Worm (Caenorhabditis elegans) whole organism, mixed stage, embryonic: ENCODE data around the gene hda-10.

Source experiments
- M03D4.4 ChIP-seq: sonication (generic microtip); optimal IDR thresholded peaks from 2 replicates; lab custom pipeline; 2017; ENCODE audit warnings: mild to moderate bottlenecking, missing genetic modification characterization, missing compliant biosample characterization
- bed-3 ChIP-seq: fragments of 200-800 bp; sonication (Bioruptor generic); optimal IDR thresholded peaks from 3 replicates; lab custom pipeline; 2018; ENCODE audit warnings: mild to moderate bottlenecking, missing genetic modification characterization, moderate library complexity, missing compliant biosample characterization
- blmp-1 ChIP-seq: fragments of 150-350 bp; optimal IDR thresholded peaks from 2 replicates; lab custom pipeline; 2014; ENCODE audit warnings: missing biosample characterization, missing genetic modification characterization
- ceh-39 ChIP-seq: fragments of 150-350 bp; optimal IDR thresholded peaks from 2 replicates; lab custom pipeline; 2014; ENCODE audit warnings: missing biosample characterization, missing genetic modification characterization
- ceh-43 ChIP-seq: fragments of 200-800 bp; sonication (Bioruptor generic); optimal IDR thresholded peaks from 2 replicates; lab custom pipeline; 2018; ENCODE audit warnings: mild to moderate bottlenecking, missing genetic modification characterization, moderate library complexity, missing compliant biosample characterization
- ceh-83 ChIP-seq: fragments of 200-800 bp; sonication (Bioruptor generic); optimal IDR thresholded peaks from 2 replicates; lab custom pipeline; 2018; ENCODE audit warnings: mild to moderate bottlenecking, missing genetic modification characterization, missing compliant biosample characterization
- ces-1 ChIP-seq: fragments of 150-350 bp; optimal IDR thresholded peaks from 2 replicates; lab custom pipeline; 2014; ENCODE audit warnings: missing biosample characterization, missing genetic modification reagents, missing genetic modification characterization
- cnd-1 ChIP-seq: fragments of 200-800 bp; sonication (Bioruptor generic); optimal IDR thresholded peaks from 2 replicates; lab custom pipeline; 2018; ENCODE audit warnings: mild to moderate bottlenecking, missing genetic modification characterization, missing compliant biosample characterization
- drap-1 ChIP-seq: fragments of 200-800 bp; sonication (Bioruptor generic); optimal IDR thresholded peaks from 3 replicates; lab custom pipeline; 2018; ENCODE audit warnings: mild to moderate bottlenecking, missing genetic modification characterization, missing compliant biosample characterization
- elt-1 ChIP-seq: sonication (generic microtip); optimal IDR thresholded peaks from 2 replicates; lab custom pipeline; 2017; ENCODE audit warnings: missing genetic modification characterization, mild to moderate bottlenecking, missing compliant biosample characterization, antibody characterized with exemption, moderate library complexity, borderline replicate concordance; ENCODE audit not compliant: insufficient read depth
- elt-3 ChIP-seq: fragments of 150-350 bp; optimal IDR thresholded peaks from 2 replicates; lab custom pipeline; 2014; ENCODE audit warnings: missing biosample characterization, missing genetic modification characterization
- flh-1 ChIP-seq: fragments of 200-800 bp; sonication (Bioruptor generic); optimal IDR thresholded peaks from 2 replicates; lab custom pipeline; 2018; ENCODE audit warnings: mild to moderate bottlenecking, missing genetic modification characterization, moderate library complexity, missing compliant biosample characterization
- ham-2 ChIP-seq: fragments of 200-800 bp; sonication (Bioruptor generic); optimal IDR thresholded peaks from 2 replicates; lab custom pipeline; 2018; ENCODE audit warnings: mild to moderate bottlenecking, missing genetic modification characterization, missing compliant biosample characterization
- hlh-1 ChIP-seq: fragments of 150-350 bp; optimal IDR thresholded peaks from 2 replicates; lab custom pipeline; 2014; ENCODE audit warnings: missing biosample characterization, missing genetic modification reagents, missing genetic modification characterization
- lin-13 ChIP-seq: fragments of 150-350 bp; optimal IDR thresholded peaks from 2 replicates; lab custom pipeline; 2014; ENCODE audit warnings: missing biosample characterization, missing genetic modification characterization
- lin-32 ChIP-seq: fragments of 200-800 bp; sonication (Bioruptor generic); optimal IDR thresholded peaks from 2 replicates; lab custom pipeline; 2018; ENCODE audit warnings: mild to moderate bottlenecking, missing genetic modification characterization, missing compliant biosample characterization
- lsy-2 ChIP-seq: fragments of 150-350 bp; optimal IDR thresholded peaks from 2 replicates; lab custom pipeline; 2014; ENCODE audit warnings: missing biosample characterization, missing genetic modification characterization
- mab-5 ChIP-seq: fragments of 150-350 bp; optimal IDR thresholded peaks from 2 replicates; lab custom pipeline; 2014; ENCODE audit warnings: missing biosample characterization, missing genetic modification characterization
- mep-1 ChIP-seq: fragments of 150-350 bp; optimal IDR thresholded peaks from 2 replicates; lab custom pipeline; 2017; ENCODE audit warnings: missing biosample characterization, missing genetic modification reagents, missing genetic modification characterization, inconsistent platforms
- mls-2 ChIP-seq: sonication (generic microtip); optimal IDR thresholded peaks from 2 replicates; lab custom pipeline; 2016; ENCODE audit warnings: mild to moderate bottlenecking, missing genetic modification characterization, moderate library complexity, missing compliant biosample characterization
- nhr-12 ChIP-seq: fragments of 150-350 bp; optimal IDR thresholded peaks from 2 replicates; lab custom pipeline; 2014; ENCODE audit warnings: missing biosample characterization, missing genetic modification characterization
- nhr-2 ChIP-seq: fragments of 150-350 bp; optimal IDR thresholded peaks from 2 replicates; lab custom pipeline; 2014; ENCODE audit warnings: missing biosample characterization, missing genetic modification characterization
- nhr-237 ChIP-seq: fragments of 150-350 bp; optimal IDR thresholded peaks from 2 replicates; lab custom pipeline; 2014; ENCODE audit warnings: missing biosample characterization, missing genetic modification characterization
- nhr-28 ChIP-seq: fragments of 150-350 bp; optimal IDR thresholded peaks from 2 replicates; lab custom pipeline; 2014; ENCODE audit warnings: missing biosample characterization, missing genetic modification characterization
- nhr-76 ChIP-seq: sonication (generic microtip); optimal IDR thresholded peaks from 2 replicates; lab custom pipeline; 2017; ENCODE audit warnings: missing biosample characterization, missing genetic modification characterization
- pha-4 ChIP-seq: fragments of 150-350 bp; optimal IDR thresholded peaks from 2 replicates; lab custom pipeline; 2018; ENCODE audit warnings: missing biosample characterization, missing genetic modification reagents, missing genetic modification characterization
- sem-2 ChIP-seq: fragments of 200-800 bp; sonication (Bioruptor generic); optimal IDR thresholded peaks from 2 replicates; lab custom pipeline; 2018; ENCODE audit warnings: mild to moderate bottlenecking, missing genetic modification characterization, missing compliant biosample characterization
- snpc-4 ChIP-seq: fragments of 150-350 bp; optimal IDR thresholded peaks from 2 replicates; lab custom pipeline; 2014; ENCODE audit warnings: missing biosample characterization, missing genetic modification characterization
- sptf-1 ChIP-seq: sonication (generic microtip); optimal IDR thresholded peaks from 2 replicates; lab custom pipeline; 2017; ENCODE audit warnings: mild to moderate bottlenecking, missing genetic modification characterization, moderate library complexity, missing compliant biosample characterization
- tbx-8 ChIP-seq: fragments of 200-800 bp; sonication (Bioruptor generic); optimal IDR thresholded peaks from 2 replicates; lab custom pipeline; 2018; ENCODE audit warnings: mild to moderate bottlenecking, missing genetic modification characterization, moderate library complexity, missing compliant biosample characterization
- unc-120 ChIP-seq: sonication (generic microtip); optimal IDR thresholded peaks from 2 replicates; lab custom pipeline; 2017; ENCODE audit warnings: missing genetic modification characterization, missing compliant biosample characterization; ENCODE audit not compliant: poor library complexity, severe bottlenecking
- unc-39 ChIP-seq: fragments of 150-350 bp; optimal IDR thresholded peaks from 2 replicates; lab custom pipeline; 2014; ENCODE audit warnings: missing biosample characterization, missing genetic modification characterization
- unc-62 ChIP-seq: fragments of 150-350 bp; optimal IDR thresholded peaks from 2 replicates; lab custom pipeline; 2014; ENCODE audit warnings: missing biosample characterization, missing genetic modification reagents, missing genetic modification characterization
- zip-8 ChIP-seq: fragments of 150-350 bp; optimal IDR thresholded peaks from 2 replicates; lab custom pipeline; 2014; ENCODE audit warnings: missing biosample characterization, missing genetic modification characterization
- ztf-11 ChIP-seq: fragments of 150-350 bp; optimal IDR thresholded peaks from 2 replicates; lab custom pipeline; 2014; ENCODE audit warnings: missing biosample characterization, missing genetic modification characterization

hda-10 gene

DNA sequence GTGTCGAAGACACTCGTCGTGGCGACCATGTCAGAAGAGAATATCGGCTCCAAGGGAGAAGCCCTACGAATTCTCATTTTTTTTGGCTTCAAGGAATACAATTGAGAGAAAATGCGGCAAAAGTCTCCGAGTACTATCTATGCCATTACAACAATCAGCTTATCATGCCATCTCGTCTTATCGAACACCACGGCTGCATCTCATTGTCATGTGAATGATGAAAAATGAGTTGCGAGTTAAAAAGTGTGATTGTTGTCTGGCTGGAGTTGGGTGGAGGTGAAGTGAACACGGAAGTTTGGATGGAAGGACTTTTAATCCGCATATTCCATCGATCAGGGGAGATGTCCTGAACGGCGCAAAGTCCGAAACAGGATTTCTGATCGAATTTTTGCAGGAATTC is 21.6 kb upstream of the hda-10 start:
- TF ChIP-seq nhr-237 (tag; lab: Kevin White, UChicago) (no peak), mep-1 (tag; lab: Kevin White, UChicago) (no peak), pha-4 (no peak), hlh-1 (tag; lab: Kevin White, UChicago) (no peak), mls-2 (tag; lab: Kevin White, UChicago) (no peak), unc-62 (GFP tag; lab: Kevin White, UChicago) (no peak), nhr-76 (no peak), mab-5 (tag; lab: Kevin White, UChicago) (no peak), nhr-28 (no peak), nhr-12 (tag; lab: Kevin White, UChicago) (no peak), lsy-2 (no peak), sptf-1 (tag; lab: Kevin White, UChicago) (no peak), elt-1 (tag; lab: Kevin White, UChicago) (no peak), lin-32 (no peak), elt-3 (tag; lab: Kevin White, UChicago) (no peak), ceh-83 (GFP tag; lab: Kevin White, UChicago) (no peak), ztf-11 (tag; lab: Kevin White, UChicago) (no peak), M03D4.4 (tag; lab: Kevin White, UChicago) (no peak), zip-8 (tag; lab: Kevin White, UChicago) (no peak), ceh-39 (no peak)

DNA sequence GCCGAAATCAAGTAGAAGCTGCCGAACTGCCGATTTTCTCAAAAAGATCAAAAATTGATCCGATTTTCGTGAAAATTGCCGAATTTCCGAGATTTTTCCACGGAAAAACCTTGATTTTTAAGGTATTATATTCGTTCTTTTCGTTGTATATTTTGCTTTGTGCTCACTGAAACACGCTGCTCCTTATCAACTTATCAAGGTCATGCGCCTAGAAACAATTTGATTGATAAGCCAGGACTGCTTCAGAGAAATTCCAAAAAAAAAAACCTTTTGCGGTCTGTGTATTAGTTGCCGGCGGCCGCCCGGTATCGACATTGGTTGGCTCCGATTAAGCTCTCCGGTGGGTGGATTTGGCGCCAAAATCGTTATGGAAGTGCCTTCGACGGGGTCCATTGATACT is 20.1 kb upstream of the hda-10 start:
- no peak for TF ChIP-seq drap-1 (GFP tag; lab: Kevin White, UChicago)
- TF ChIP-seq hlh-1 (tag; lab: Kevin White, UChicago): no peak
- TF ChIP-seq elt-3 (tag; lab: Kevin White, UChicago): no peak
- no peak for TF ChIP-seq unc-120 (tag; lab: Kevin White, UChicago)
- TF ChIP-seq ham-2: no peak
- TF ChIP-seq M03D4.4 (tag; lab: Kevin White, UChicago): no peak
- TF ChIP-seq pha-4: no peak
- TF ChIP-seq unc-39 (tag; lab: Kevin White, UChicago): no peak
- TF ChIP-seq blmp-1: no peak
- no peak for TF ChIP-seq ces-1 (GFP tag; lab: Kevin White, UChicago)

DNA sequence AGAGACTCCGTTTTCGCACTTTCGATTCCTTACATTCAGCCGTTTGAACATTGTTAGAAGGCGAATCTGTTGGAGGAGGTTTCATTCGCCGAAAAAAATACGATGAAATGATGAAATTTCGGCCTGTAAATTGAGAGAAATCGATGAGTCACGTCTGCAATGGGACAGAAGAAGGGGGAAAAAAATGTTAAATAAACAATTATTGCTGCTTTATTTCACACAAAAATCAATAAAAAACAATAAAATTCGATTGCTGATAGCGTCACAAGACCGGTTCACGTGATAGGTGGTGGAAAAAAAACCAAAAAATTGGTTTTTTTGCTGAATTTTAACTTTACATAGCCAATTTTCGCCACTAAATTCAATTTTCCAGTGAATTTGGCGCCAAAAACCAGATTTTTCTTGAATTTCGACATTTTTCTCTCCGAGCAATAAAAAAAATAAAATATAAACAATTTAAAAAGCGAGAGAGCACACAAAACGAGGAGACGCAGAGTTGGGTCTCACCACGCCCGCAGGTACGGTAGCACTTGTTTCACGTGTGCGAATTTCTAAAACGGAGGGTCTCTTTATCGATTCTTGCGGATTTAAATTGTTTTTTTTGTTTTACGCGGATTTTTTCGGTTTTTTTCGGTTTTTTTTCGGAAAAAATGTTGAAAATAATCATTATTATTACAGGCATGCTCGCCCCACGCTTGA is 10.2 kb upstream of the hda-10 start, which contains the start of the genes cup-14 and ndub-8:
Gene cup-14 (minus strand): TSS at position 51 of the 699 bp plus-strand sequence.
Gene ndub-8 (plus strand): TSS at position 679 of the 699 bp plus-strand sequence.
- TF ChIP-seq drap-1 (GFP tag; lab: Kevin White, UChicago): no peak
- no peak for TF ChIP-seq blmp-1
- peak; percentile 84 for TF ChIP-seq nhr-237 (tag; lab: Kevin White, UChicago)
- TF ChIP-seq lin-13: peak; percentile 72
- no peak for TF ChIP-seq flh-1 (GFP tag; lab: Kevin White, UChicago)
- peak; percentile 23 for TF ChIP-seq nhr-2 (tag; lab: Kevin White, UChicago)
- TF ChIP-seq ceh-43: no peak
- no peak for TF ChIP-seq bed-3 (GFP tag; lab: Kevin White, UChicago)
- TF ChIP-seq unc-39 (tag; lab: Kevin White, UChicago): no peak
- no peak for TF ChIP-seq nhr-76
- peak; percentile 4 for TF ChIP-seq ztf-11 (tag; lab: Kevin White, UChicago)
- TF ChIP-seq sptf-1 (tag; lab: Kevin White, UChicago): peak; percentile 19
- no peak for TF ChIP-seq nhr-28
- TF ChIP-seq tbx-8 (GFP tag; lab: Kevin White, UChicago): no peak
- TF ChIP-seq unc-120 (tag; lab: Kevin White, UChicago): peak; percentile 55
- TF ChIP-seq mls-2 (tag; lab: Kevin White, UChicago): peak; percentile 75
- TF ChIP-seq mep-1 (tag; lab: Kevin White, UChicago): peak; percentile 90
- TF ChIP-seq snpc-4: no peak
- TF ChIP-seq M03D4.4 (tag; lab: Kevin White, UChicago): no peak
- TF ChIP-seq pha-4: peak; percentile 94
- TF ChIP-seq mab-5 (tag; lab: Kevin White, UChicago): peak; percentile 82
- TF ChIP-seq nhr-12 (tag; lab: Kevin White, UChicago): no peak
- no peak for TF ChIP-seq elt-1 (tag; lab: Kevin White, UChicago)
- TF ChIP-seq zip-8 (tag; lab: Kevin White, UChicago): no peak
- no peak for TF ChIP-seq ceh-83 (GFP tag; lab: Kevin White, UChicago)
- peak; percentile 12 for TF ChIP-seq hlh-1 (tag; lab: Kevin White, UChicago)
- TF ChIP-seq cnd-1 (tag; lab: Kevin White, UChicago): no peak
- TF ChIP-seq lin-32: no peak
- peak; percentile 91 for TF ChIP-seq ceh-39
- TF ChIP-seq lsy-2: peak; percentile 100
- TF ChIP-seq ces-1 (GFP tag; lab: Kevin White, UChicago): peak; percentile 94
- TF ChIP-seq sem-2 (GFP tag; lab: Kevin White, UChicago): no peak
- TF ChIP-seq, all 35 proteins: peak for 14
